Fruit fly (Drosophila melanogaster) whole organism, pupa: Measurements from ENCODE around the gene Pkcdelta.

Source experiments
- CG10348 ChIP-seq: fragments of 200-800 bp; sonication (Bioruptor generic); IDR thresholded peaks from 2 replicates; pipeline ENCODE4 v1.3.6; 2022; ENCODE audit warnings: missing biosample characterization, missing genetic modification characterization
- CG12605 ChIP-seq: fragments of 200-800 bp; sonication (Bioruptor generic); IDR thresholded peaks from 2 replicates; pipeline ENCODE4 v1.3.6; 2022; ENCODE audit warnings: missing biosample characterization, missing genetic modification characterization
- CG13204 ChIP-seq: fragments of 200-800 bp; sonication (Bioruptor generic); optimal IDR thresholded peaks from 2 replicates; lab custom pipeline; 2018; ENCODE audit warnings: missing biosample characterization, mild to moderate bottlenecking, missing genetic modification characterization, moderate library complexity
- CG14655 ChIP-seq: fragments of 200-800 bp; sonication (Bioruptor generic); optimal IDR thresholded peaks from 3 replicates; lab custom pipeline; 2017; ENCODE audit warnings: mild to moderate bottlenecking, missing biosample characterization, missing genetic modification reagents, missing genetic modification characterization
- CG15710 ChIP-seq: fragments of 200-800 bp; sonication (Bioruptor generic); optimal IDR thresholded peaks from 2 replicates; lab custom pipeline; 2018; ENCODE audit warnings: missing biosample characterization, mild to moderate bottlenecking, missing genetic modification characterization, moderate library complexity
- CG17806 ChIP-seq: fragments of 200-800 bp; sonication (Bioruptor generic); optimal IDR thresholded peaks from 2 replicates; lab custom pipeline; 2018; ENCODE audit warnings: missing biosample characterization, mild to moderate bottlenecking, missing genetic modification characterization, moderate library complexity
- CG32121 ChIP-seq: fragments of 200-800 bp; sonication (Bioruptor generic); IDR thresholded peaks from 2 replicates; pipeline ENCODE4 v1.3.6; 2022; ENCODE audit warnings: missing biosample characterization, missing genetic modification characterization
- CG34367 ChIP-seq: fragments of 200-800 bp; sonication (Bioruptor generic); optimal IDR thresholded peaks from 2 replicates; lab custom pipeline; 2018; ENCODE audit warnings: missing biosample characterization, mild to moderate bottlenecking, missing genetic modification characterization
- CG4496 ChIP-seq: fragments of 200-800 bp; sonication (Bioruptor generic); IDR thresholded peaks from 3 replicates; pipeline ENCODE4 v1.3.6; 2022; ENCODE audit warnings: missing biosample characterization, missing genetic modification characterization
- CG8159 ChIP-seq: fragments of 200-800 bp; sonication (Bioruptor generic); optimal IDR thresholded peaks from 3 replicates; lab custom pipeline; 2018; ENCODE audit warnings: missing biosample characterization, mild to moderate bottlenecking, missing genetic modification characterization, moderate library complexity
- CG8301 ChIP-seq: fragments of 200-800 bp; sonication (Bioruptor generic); optimal IDR thresholded peaks from 2 replicates; lab custom pipeline; 2018; ENCODE audit warnings: missing biosample characterization, mild to moderate bottlenecking, missing genetic modification characterization
- CG9948 ChIP-seq: fragments of 200-800 bp; sonication (Bioruptor generic); optimal IDR thresholded peaks from 2 replicates; lab custom pipeline; 2018; ENCODE audit warnings: missing biosample characterization, mild to moderate bottlenecking, missing genetic modification characterization, moderate library complexity
- D1 ChIP-seq: fragments of 200-800 bp; sonication (Bioruptor generic); optimal IDR thresholded peaks from 2 replicates; lab custom pipeline; 2018; ENCODE audit warnings: missing biosample characterization, mild to moderate bottlenecking, missing genetic modification characterization, moderate library complexity
- EcR ChIP-seq: fragments of 200-800 bp; sonication (Bioruptor generic); optimal IDR thresholded peaks from 3 replicates; lab custom pipeline; 2019; ENCODE audit warnings: missing biosample characterization, missing genetic modification characterization, mild to moderate bottlenecking, moderate library complexity, missing genetic modification reagents
- Ets98B ChIP-seq: fragments of 200-800 bp; sonication (Bioruptor generic); IDR thresholded peaks from 2 replicates; pipeline ENCODE4 v1.3.6; 2022; ENCODE audit warnings: missing biosample characterization, missing genetic modification characterization
- Pif1A ChIP-seq: fragments of 200-800 bp; sonication (Bioruptor generic); optimal IDR thresholded peaks from 3 replicates; lab custom pipeline; 2016; ENCODE audit warnings: missing biosample characterization, missing genetic modification characterization
- Pif1B ChIP-seq: fragments of 200-800 bp; sonication (Bioruptor generic); optimal IDR thresholded peaks from 3 replicates; lab custom pipeline; 2016; ENCODE audit warnings: missing biosample characterization, missing genetic modification characterization
- Snoo ChIP-seq: fragments of 200-800 bp; sonication (Bioruptor generic); optimal IDR thresholded peaks from 3 replicates; lab custom pipeline; 2017; ENCODE audit warnings: missing biosample characterization, mild to moderate bottlenecking, missing genetic modification characterization, inconsistent platforms
- fd96Ca ChIP-seq: fragments of 200-800 bp; sonication (Bioruptor generic); IDR thresholded peaks from 3 replicates; pipeline ENCODE4 v1.3.6; 2022; ENCODE audit warnings: missing biosample characterization, missing genetic modification characterization
- gl ChIP-seq: fragments of 200-800 bp; sonication (Bioruptor generic); optimal IDR thresholded peaks from 2 replicates; lab custom pipeline; 2018; ENCODE audit warnings: missing biosample characterization, mild to moderate bottlenecking, missing genetic modification characterization
- rn ChIP-seq: fragments of 200-800 bp; sonication (Bioruptor generic); IDR thresholded peaks from 2 replicates; pipeline ENCODE4 v1.3.6; 2022; ENCODE audit warnings: missing biosample characterization, missing genetic modification characterization

The Pkcdelta gene

DNA sequence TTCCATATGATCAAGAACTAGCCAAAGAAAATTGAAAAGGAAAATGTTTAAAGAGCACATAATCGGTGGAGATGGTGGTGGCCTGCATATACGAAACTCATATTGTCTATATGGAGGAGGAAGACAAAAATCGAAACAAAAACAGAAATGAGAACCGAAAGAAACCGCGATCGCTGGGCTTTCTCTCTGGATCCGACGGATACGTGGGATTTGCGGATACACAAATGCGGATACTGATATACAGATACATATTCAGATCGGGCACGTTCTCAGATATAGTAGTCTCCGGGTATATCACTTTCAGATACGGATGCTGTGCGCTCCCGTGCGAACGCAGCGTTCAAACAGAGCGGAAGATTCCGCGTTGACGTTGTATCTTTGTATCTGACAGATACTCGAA is at the start of gene Pkcdelta:
Gene Pkcdelta, plus strand, starts transcription at position 301 of the 400 bp plus-strand sequence.
- TF ChIP-seq CG9948 (no peak), CG13204 (no peak), D1 (tag; lab: Kevin White, UChicago) (no peak), CG8301 (tag; lab: Kevin White, UChicago) (no peak), gl (tag; lab: Kevin White, UChicago) (no peak), CG14655 (GFP tag; lab: Kevin White, UChicago) (no peak), CG4496 (GFP tag; lab: Robert Waterston, UW) (no peak), CG32121 (no peak), Pif1B (GFP tag; lab: Kevin White, UChicago) (no peak), CG15710 (no peak), CG12605 (no peak), EcR (GFP tag; lab: Kevin White, UChicago) (no peak), Pif1A (no peak), fd96Ca (GFP tag; lab: Robert Waterston, UW) (no peak), CG17806 (tag; lab: Kevin White, UChicago) (no peak), Snoo (tag; lab: Kevin White, UChicago) (no peak), CG8159 (tag; lab: Kevin White, UChicago) (no peak), CG10348 (GFP tag; lab: Robert Waterston, UW) (no peak)

DNA sequence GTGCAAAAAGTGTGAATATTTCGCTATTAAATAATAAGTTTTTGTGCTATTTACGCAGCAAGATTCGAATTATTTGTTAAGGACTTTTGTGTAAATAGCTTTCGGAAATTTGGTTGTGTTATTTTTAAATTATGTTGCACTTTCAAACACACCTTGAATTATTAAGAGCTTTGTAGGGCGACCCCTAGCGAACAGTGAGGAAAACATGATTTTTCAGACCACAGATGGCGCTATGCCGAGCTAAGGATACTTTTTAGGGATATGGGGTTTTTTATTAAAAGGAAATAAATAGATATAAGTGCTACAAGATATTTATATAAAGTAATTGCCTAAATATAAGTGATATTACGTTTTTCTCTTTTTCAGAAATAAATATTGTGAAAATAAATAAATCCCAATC is 45.8 kb upstream of the Pkcdelta start:
- TF ChIP-seq CG15710 (no peak), CG32121 (no peak), CG14655 (GFP tag; lab: Kevin White, UChicago) (no peak), CG9948 (no peak), gl (tag; lab: Kevin White, UChicago) (no peak), rn (GFP tag; lab: Robert Waterston, UW) (no peak), fd96Ca (GFP tag; lab: Robert Waterston, UW) (no peak), CG34367 (tag; lab: Kevin White, UChicago) (no peak), Ets98B (GFP tag; lab: Robert Waterston, UW) (no peak), Pif1A (no peak), D1 (tag; lab: Kevin White, UChicago) (no peak), CG8301 (tag; lab: Kevin White, UChicago) (no peak)
- TF ChIP-seq, all 21 proteins: peak for 0

DNA sequence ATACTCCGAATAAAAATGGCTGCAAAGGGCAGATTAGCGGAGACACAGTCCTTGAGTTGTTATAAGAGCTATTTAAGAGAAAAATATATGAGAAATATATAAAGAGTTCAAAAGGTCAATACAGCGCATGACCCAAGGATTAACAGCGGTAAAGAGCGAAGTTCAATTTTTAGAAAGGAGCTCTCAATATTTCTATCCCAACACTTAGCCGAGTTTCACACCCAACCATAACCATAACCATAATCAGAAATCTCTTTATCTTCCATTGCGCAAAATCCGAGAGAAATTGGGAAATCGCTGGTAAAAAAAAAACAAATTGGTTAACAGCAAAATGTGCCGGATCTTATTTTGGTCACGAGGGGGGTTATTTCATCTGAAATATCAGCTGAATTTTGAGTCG is 42.9 kb upstream of the Pkcdelta start:
- TF ChIP-seq EcR (GFP tag; lab: Kevin White, UChicago) (no peak), Snoo (tag; lab: Kevin White, UChicago) (no peak), Pif1A (no peak), rn (GFP tag; lab: Robert Waterston, UW) (no peak), gl (tag; lab: Kevin White, UChicago) (no peak), D1 (tag; lab: Kevin White, UChicago) (no peak), CG13204 (no peak), CG12605 (no peak), Ets98B (GFP tag; lab: Robert Waterston, UW) (no peak), Pif1B (GFP tag; lab: Kevin White, UChicago) (no peak), CG9948 (no peak)

DNA sequence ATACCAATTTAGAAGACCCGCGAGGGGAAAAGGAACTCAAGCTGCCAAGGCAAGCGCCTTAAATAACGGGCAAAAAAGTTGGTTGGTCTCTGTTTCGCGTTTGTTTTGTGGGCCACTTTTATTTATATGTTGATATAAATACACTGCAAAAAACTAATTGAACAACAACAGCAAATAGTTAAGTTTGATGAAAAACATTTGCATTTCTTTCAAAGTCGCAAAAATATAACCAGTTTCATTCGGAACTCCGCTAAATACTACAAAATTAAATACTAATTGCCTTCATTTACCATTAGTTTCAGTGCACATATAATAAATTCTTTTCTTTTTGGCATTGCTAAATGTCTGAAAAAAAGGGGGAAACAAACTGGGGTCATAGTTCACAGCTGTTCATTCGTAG is 40.3 kb upstream of the Pkcdelta start:
- no peak for TF ChIP-seq gl (tag; lab: Kevin White, UChicago)
- no peak for TF ChIP-seq D1 (tag; lab: Kevin White, UChicago)
- no peak for TF ChIP-seq CG14655 (GFP tag; lab: Kevin White, UChicago)
- TF ChIP-seq rn (GFP tag; lab: Robert Waterston, UW), result no peak
- TF ChIP-seq CG8159 (tag; lab: Kevin White, UChicago), result no peak
- no peak for TF ChIP-seq Snoo (tag; lab: Kevin White, UChicago)
- TF ChIP-seq Ets98B (GFP tag; lab: Robert Waterston, UW), result no peak
- TF ChIP-seq EcR (GFP tag; lab: Kevin White, UChicago), result no peak
- no peak for TF ChIP-seq CG10348 (GFP tag; lab: Robert Waterston, UW)
- TF ChIP-seq CG17806 (tag; lab: Kevin White, UChicago), result no peak
- no peak for TF ChIP-seq CG34367 (tag; lab: Kevin White, UChicago)
- no peak for TF ChIP-seq CG4496 (GFP tag; lab: Robert Waterston, UW)
- TF ChIP-seq CG9948, result no peak
- TF ChIP-seq CG15710, result no peak
- TF ChIP-seq Pif1B (GFP tag; lab: Kevin White, UChicago), result no peak
- no peak for TF ChIP-seq fd96Ca (GFP tag; lab: Robert Waterston, UW)
- no peak for TF ChIP-seq CG8301 (tag; lab: Kevin White, UChicago)

DNA sequence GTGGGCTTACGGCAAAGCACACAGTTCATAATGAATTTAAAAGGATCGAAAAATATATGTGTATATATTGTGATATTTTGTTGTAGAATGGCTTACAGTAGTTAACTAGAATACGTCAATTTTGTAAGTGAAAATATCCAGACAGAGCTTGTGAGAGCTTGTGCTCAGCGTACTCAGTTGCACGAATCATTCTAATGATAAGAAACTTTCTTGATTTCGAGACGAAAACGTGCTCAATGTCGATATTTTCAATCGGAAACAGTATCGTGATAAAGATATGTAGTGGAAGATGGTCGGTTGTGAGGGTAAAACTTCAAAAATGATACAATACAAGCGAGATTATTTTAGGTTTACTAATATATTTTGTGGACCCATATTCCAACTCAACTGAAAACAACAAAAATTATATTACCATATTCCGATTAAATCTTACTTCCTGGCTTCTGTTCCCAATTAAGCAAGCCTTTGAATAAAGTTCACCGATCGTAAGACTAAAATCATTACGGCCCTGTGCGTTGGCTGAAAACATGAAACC is 23.6 kb upstream of the Pkcdelta start, which contains the start of the genes CG32651 and CG2574:
Gene CG32651, minus strand, starts transcription at position 101 of the 535 bp plus-strand sequence.
Gene CG2574, plus strand, starts transcription at position 485 of the 535 bp plus-strand sequence.
- TF ChIP-seq Pif1A (no peak), D1 (tag; lab: Kevin White, UChicago) (no peak), CG10348 (GFP tag; lab: Robert Waterston, UW) (no peak)

DNA sequence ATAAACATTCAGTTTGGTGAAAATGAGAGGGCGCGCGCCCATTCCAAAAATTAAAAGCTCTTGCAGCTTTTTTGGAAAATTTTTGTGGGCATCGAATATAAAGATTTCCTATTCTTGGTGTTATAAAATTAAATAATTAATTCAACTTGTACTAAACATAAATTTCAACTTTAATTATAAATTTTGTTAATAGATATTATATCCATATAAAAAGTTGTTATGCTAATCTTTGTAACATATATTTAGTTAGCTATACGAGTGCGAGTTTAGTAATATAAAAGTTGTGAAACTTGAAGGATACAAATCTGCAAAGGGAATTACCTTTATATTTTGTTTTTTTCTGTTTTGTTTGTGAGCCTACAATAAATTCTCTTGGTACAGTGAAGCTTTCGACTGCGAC is 558 bp upstream of the Pkcdelta start:
- no peak for TF ChIP-seq CG34367 (tag; lab: Kevin White, UChicago)
- TF ChIP-seq CG9948, result no peak
- TF ChIP-seq rn (GFP tag; lab: Robert Waterston, UW), result no peak
- TF ChIP-seq CG8159 (tag; lab: Kevin White, UChicago), result no peak
- no peak for TF ChIP-seq Pif1B (GFP tag; lab: Kevin White, UChicago)
- no peak for TF ChIP-seq CG13204
- TF ChIP-seq gl (tag; lab: Kevin White, UChicago), result no peak
- TF ChIP-seq CG12605, result no peak
- no peak for TF ChIP-seq CG15710
- no peak for TF ChIP-seq CG8301 (tag; lab: Kevin White, UChicago)
- no peak for TF ChIP-seq Pif1A
- no peak for TF ChIP-seq CG32121
- no peak for TF ChIP-seq CG17806 (tag; lab: Kevin White, UChicago)
- TF ChIP-seq fd96Ca (GFP tag; lab: Robert Waterston, UW), result no peak
- no peak for TF ChIP-seq CG4496 (GFP tag; lab: Robert Waterston, UW)
- TF ChIP-seq Snoo (tag; lab: Kevin White, UChicago), result no peak
- TF ChIP-seq EcR (GFP tag; lab: Kevin White, UChicago), result no peak
- no peak for TF ChIP-seq Ets98B (GFP tag; lab: Robert Waterston, UW)
- TF ChIP-seq D1 (tag; lab: Kevin White, UChicago), result no peak
